Fruit fly (Drosophila melanogaster): ENCODE measurements around the gene CG11630.

DNA sequence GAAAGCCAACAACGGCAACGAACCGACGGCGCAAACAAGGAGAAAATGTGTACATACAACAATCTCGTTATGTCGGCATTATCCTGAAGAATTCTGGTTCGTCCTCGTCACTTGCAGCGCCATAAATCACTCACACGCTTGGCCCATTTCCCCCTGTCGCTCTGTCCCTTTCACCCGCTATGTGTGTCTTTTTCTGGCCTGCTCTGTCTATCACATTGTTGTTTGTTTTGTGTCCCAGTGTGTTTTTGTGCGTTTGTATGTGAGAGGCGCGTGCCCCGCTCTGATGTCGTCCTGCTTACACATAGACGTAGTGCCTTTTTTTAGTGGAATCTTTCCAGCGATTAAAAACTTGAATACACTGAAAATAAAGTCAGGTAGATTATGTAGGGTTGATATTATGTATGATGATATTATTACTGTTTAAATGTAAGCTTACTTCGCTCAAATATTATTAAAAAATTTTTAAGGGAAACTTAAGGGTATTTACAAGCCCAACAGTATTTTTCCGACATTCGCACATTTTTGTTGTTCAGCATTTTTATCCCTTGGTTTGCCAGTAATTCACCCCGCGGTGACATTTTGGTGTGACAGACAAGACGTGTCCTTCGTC lies 5.7 kb upstream of the CG11630 start:
- TF ChIP-seq Dll (optimal IDR thresholded peaks at IDR 0.05) (no peak), psq (optimal IDR thresholded peaks at IDR 0.05) (no peak)
